Fruit fly (Drosophila melanogaster) whole organism, prepupa: ENCODE measurements around the gene Mst84B.
A peak's percentile ranks its signal among the peaks of the same experiment; 100 is the strongest.

Source experiments
- Blimp-1 ChIP-seq: fragments of 200-800 bp; sonication (Bioruptor generic); optimal IDR thresholded peaks from 3 replicates; lab custom pipeline; 2017; ENCODE audit warnings: missing biosample characterization, missing genetic modification characterization, mild to moderate bottlenecking, moderate library complexity, missing genetic modification reagents
- CG10669 ChIP-seq: fragments of 200-800 bp; sonication (Bioruptor generic); optimal IDR thresholded peaks from 3 replicates; lab custom pipeline; 2018; ENCODE audit warnings: missing biosample characterization, mild to moderate bottlenecking, missing genetic modification characterization, moderate library complexity
- CG11762 ChIP-seq: fragments of 200-800 bp; sonication (Bioruptor generic); optimal IDR thresholded peaks from 3 replicates; lab custom pipeline; 2016; ENCODE audit warnings: missing biosample characterization, missing genetic modification characterization; ENCODE audit not compliant: insufficient read depth
- CG3032 ChIP-seq: fragments of 200-800 bp; optimal IDR thresholded peaks from 2 replicates; lab custom pipeline; 2019; ENCODE audit warnings: missing biosample characterization, mild to moderate bottlenecking, missing genetic modification characterization, moderate library complexity
- CG31627 ChIP-seq: fragments of 200-800 bp; sonication (Bioruptor generic); optimal IDR thresholded peaks from 3 replicates; lab custom pipeline; 2016; ENCODE audit warnings: missing biosample characterization, missing genetic modification characterization
- CG4318 ChIP-seq: fragments of 200-800 bp; sonication (Bioruptor generic); optimal IDR thresholded peaks from 3 replicates; lab custom pipeline; 2017; ENCODE audit warnings: missing biosample characterization, mild to moderate bottlenecking, missing genetic modification characterization
- CG6276 ChIP-seq: fragments of 200-800 bp; sonication (Bioruptor generic); optimal IDR thresholded peaks from 2 replicates; lab custom pipeline; 2017; ENCODE audit warnings: missing biosample characterization, mild to moderate bottlenecking, missing genetic modification characterization
- CG6792 ChIP-seq: fragments of 200-800 bp; sonication (Bioruptor generic); optimal IDR thresholded peaks from 3 replicates; lab custom pipeline; 2016; ENCODE audit warnings: missing biosample characterization, missing genetic modification characterization
- CG6854 ChIP-seq: fragments of 200-800 bp; sonication (Bioruptor generic); optimal IDR thresholded peaks from 2 replicates; lab custom pipeline; 2017; ENCODE audit warnings: missing biosample characterization, mild to moderate bottlenecking, missing genetic modification characterization
- CG7368 ChIP-seq: fragments of 200-800 bp; sonication (Bioruptor generic); optimal IDR thresholded peaks from 3 replicates; lab custom pipeline; 2016; ENCODE audit warnings: missing biosample characterization, missing genetic modification characterization
- CG8319 ChIP-seq: fragments of 200-800 bp; sonication (Bioruptor generic); optimal IDR thresholded peaks from 3 replicates; lab custom pipeline; 2016; ENCODE audit warnings: missing biosample characterization, missing genetic modification characterization
- CG8632 ChIP-seq: fragments of 200-800 bp; sonication (Bioruptor generic); optimal IDR thresholded peaks from 3 replicates; lab custom pipeline; 2016; ENCODE audit warnings: missing biosample characterization, missing genetic modification characterization
- Eip75B ChIP-seq: fragments of 200-800 bp; sonication (Bioruptor generic); optimal IDR thresholded peaks from 3 replicates; lab custom pipeline; 2016; ENCODE audit warnings: missing biosample characterization, missing genetic modification characterization
- Eip78C ChIP-seq: fragments of 200-800 bp; sonication (Bioruptor generic); peaks from one replicate; lab custom pipeline; 2016; ENCODE audit warnings: missing biosample characterization, missing genetic modification characterization
- Eip93F ChIP-seq: fragments of 200-800 bp; sonication (Bioruptor generic); optimal IDR thresholded peaks from 2 replicates; lab custom pipeline; 2016; ENCODE audit warnings: missing biosample characterization, mild to moderate bottlenecking, missing genetic modification characterization
- Ets21C ChIP-seq: fragments of 200-800 bp; sonication (Bioruptor generic); optimal IDR thresholded peaks from 3 replicates; lab custom pipeline; 2016; ENCODE audit warnings: missing biosample characterization, missing genetic modification characterization
- Ets96B ChIP-seq: fragments of 200-800 bp; optimal IDR thresholded peaks from 2 replicates; lab custom pipeline; 2019; ENCODE audit warnings: missing biosample characterization, mild to moderate bottlenecking, missing genetic modification characterization, moderate library complexity
- Gug ChIP-seq: fragments of 200-800 bp; sonication (Bioruptor generic); IDR thresholded peaks from 2 replicates; pipeline ENCODE4 v1.3.6; 2022; ENCODE audit warnings: missing biosample characterization, missing genetic modification characterization
- Hr39 ChIP-seq: fragments of 200-800 bp; sonication (Bioruptor generic); optimal IDR thresholded peaks from 2 replicates; lab custom pipeline; 2016; ENCODE audit warnings: missing biosample characterization, missing genetic modification characterization
- Hr4 ChIP-seq: fragments of 200-800 bp; sonication (Bioruptor generic); optimal IDR thresholded peaks from 3 replicates; lab custom pipeline; 2016; ENCODE audit warnings: missing biosample characterization, missing genetic modification characterization
- OdsH ChIP-seq: fragments of 200-800 bp; sonication (Bioruptor generic); optimal IDR thresholded peaks from 3 replicates; lab custom pipeline; 2016; ENCODE audit warnings: missing biosample characterization, missing genetic modification characterization
- Smox ChIP-seq: fragments of 200-800 bp; sonication (Bioruptor generic); optimal IDR thresholded peaks from 3 replicates; lab custom pipeline; 2016; ENCODE audit warnings: missing biosample characterization, missing genetic modification characterization
- acj6 ChIP-seq: fragments of 200-800 bp; sonication (Bioruptor generic); optimal IDR thresholded peaks from 3 replicates; lab custom pipeline; 2016; ENCODE audit warnings: missing biosample characterization, missing genetic modification characterization
- cyc ChIP-seq: fragments of 200-800 bp; sonication (Bioruptor generic); optimal IDR thresholded peaks from 3 replicates; lab custom pipeline; 2016; ENCODE audit warnings: missing biosample characterization, missing genetic modification characterization
- dsx ChIP-seq: fragments of 200-800 bp; optimal IDR thresholded peaks from 3 replicates; lab custom pipeline; 2019; ENCODE audit warnings: missing biosample characterization, mild to moderate bottlenecking, missing genetic modification characterization, moderate library complexity; ENCODE audit not compliant: poor library complexity, severe bottlenecking
- esn ChIP-seq: fragments of 200-800 bp; sonication (Bioruptor generic); optimal IDR thresholded peaks from 2 replicates; lab custom pipeline; 2016; ENCODE audit warnings: missing biosample characterization, mild to moderate bottlenecking, missing genetic modification characterization, moderate library complexity
- fd59A ChIP-seq: fragments of 200-800 bp; sonication (Bioruptor generic); optimal IDR thresholded peaks from 2 replicates; lab custom pipeline; 2017; ENCODE audit warnings: missing biosample characterization, mild to moderate bottlenecking, missing genetic modification characterization, missing genetic modification reagents
- fkh ChIP-seq: fragments of 200-800 bp; sonication (Bioruptor generic); optimal IDR thresholded peaks from 3 replicates; lab custom pipeline; 2017; ENCODE audit warnings: missing biosample characterization, mild to moderate bottlenecking, missing genetic modification characterization, moderate library complexity
- net ChIP-seq: fragments of 200-800 bp; sonication (Bioruptor generic); optimal IDR thresholded peaks from 3 replicates; lab custom pipeline; 2016; ENCODE audit warnings: missing biosample characterization, missing genetic modification characterization
- pdm3 ChIP-seq: fragments of 200-800 bp; sonication (Bioruptor generic); optimal IDR thresholded peaks from 3 replicates; lab custom pipeline; 2016; ENCODE audit warnings: missing biosample characterization, missing genetic modification characterization
- salr ChIP-seq, 2 experiments: fragments of 200-800 bp; sonication (Bioruptor generic); optimal IDR thresholded peaks; 3 replicates each; lab custom pipeline; 2016 to 2018; ENCODE audit warnings: missing biosample characterization in 2 of 2, missing genetic modification characterization in 2 of 2, mild to moderate bottlenecking in 1 of 2
- spab ChIP-seq: fragments of 200-800 bp; sonication (Bioruptor generic); optimal IDR thresholded peaks from 2 replicates; lab custom pipeline; 2017; ENCODE audit warnings: missing biosample characterization, mild to moderate bottlenecking, missing genetic modification characterization, missing genetic modification reagents
- ss ChIP-seq, 2 experiments: fragments of 200-800 bp; sonication (Bioruptor generic); optimal IDR thresholded peaks; 2 replicates in 1 of 2; 3 replicates in 1 of 2; lab custom pipeline; 2017 to 2018; ENCODE audit warnings: mild to moderate bottlenecking in 2 of 2, missing biosample characterization in 2 of 2, missing genetic modification characterization in 2 of 2, moderate library complexity in 1 of 2
- svp ChIP-seq: fragments of 200-800 bp; sonication (Bioruptor generic); peaks from one replicate; lab custom pipeline; 2016; ENCODE audit warnings: missing biosample characterization, missing genetic modification characterization
- topi ChIP-seq: fragments of 200-800 bp; sonication (Bioruptor generic); optimal IDR thresholded peaks from 3 replicates; lab custom pipeline; 2016; ENCODE audit warnings: missing biosample characterization, missing genetic modification characterization
- vri ChIP-seq: fragments of 200-800 bp; sonication (Bioruptor generic); optimal IDR thresholded peaks from 3 replicates; lab custom pipeline; 2016; ENCODE audit warnings: missing biosample characterization, mild to moderate bottlenecking, missing genetic modification characterization

Gene Mst84B

dm6 chr3R:7025241-7025640 is 36.7 kb upstream of the Mst84B start (continued):
- TF ChIP-seq ss (GFP tag; optimal IDR thresholded peaks at IDR 0.05; lab: Kevin White, UChicago) (peak; percentile 22 to 26), Eip78C (GFP tag; lab: Kevin White, UChicago) (peak; percentile 83), salr (GFP tag; optimal IDR thresholded peaks at IDR 0.05; lab: Kevin White, UChicago) (peak in 1 of 2 experiments; percentile 21), CG11762 (no peak), Hr39 (peak; percentile 21), vri (GFP tag; lab: Kevin White, UChicago) (no peak), CG6792 (GFP tag; lab: Kevin White, UChicago) (no peak), OdsH (peak; percentile 32), Smox (GFP tag; lab: Kevin White, UChicago) (peak; percentile 27), CG31627 (GFP tag; lab: Kevin White, UChicago) (peak; percentile 21), Ets21C (GFP tag; lab: Kevin White, UChicago) (no peak), fd59A (GFP tag; lab: Kevin White, UChicago) (peak; percentile 63), Hr4 (GFP tag; lab: Kevin White, UChicago) (no peak), CG6276 (no peak)
- TF ChIP-seq, all 60 proteins: peak for 29

- TF ChIP-seq esn (GFP tag; lab: Kevin White, UChicago) (no peak), spab (GFP tag; lab: Kevin White, UChicago) (no peak), Eip78C (GFP tag; lab: Kevin White, UChicago) (no peak), CG8319 (GFP tag; lab: Kevin White, UChicago) (no peak), Eip75B (no peak), net (GFP tag; lab: Kevin White, UChicago) (no peak), CG6792 (GFP tag; lab: Kevin White, UChicago) (no peak), pdm3 (GFP tag; lab: Kevin White, UChicago) (no peak)
- TF ChIP-seq, all 60 proteins: peak for 0
Measured at dm6 chr3R:7028554-7028953, 33.4 kb upstream of the Mst84B start.

dm6 chr3R:7029434-7029833 is 32.5 kb upstream of the Mst84B start:
- TF ChIP-seq CG3032 (tag; lab: Kevin White, UChicago), result no peak
- no peak for TF ChIP-seq svp
- TF ChIP-seq cyc, result no peak
- TF ChIP-seq OdsH, result no peak
- TF ChIP-seq CG8632, result no peak
- no peak for TF ChIP-seq Smox (GFP tag; lab: Kevin White, UChicago)
- TF ChIP-seq topi, result no peak
- no peak for TF ChIP-seq salr (GFP tag; optimal IDR thresholded peaks at IDR 0.05; lab: Kevin White, UChicago)
- TF ChIP-seq net (GFP tag; lab: Kevin White, UChicago), result no peak
- TF ChIP-seq CG8319 (GFP tag; lab: Kevin White, UChicago), result no peak
- TF ChIP-seq Gug (GFP tag; lab: Robert Waterston, UW), result no peak
- TF ChIP-seq pdm3 (GFP tag; lab: Kevin White, UChicago), result no peak
- no peak for TF ChIP-seq dsx (GFP tag; lab: Kevin White, UChicago)

dm6 chr3R:7031553-7031952 is 30.4 kb upstream of the Mst84B start:
- TF ChIP-seq CG7368 (GFP tag; lab: Kevin White, UChicago), result no peak
- no peak for TF ChIP-seq Ets96B (tag; lab: Kevin White, UChicago)
- TF ChIP-seq svp, result no peak
- TF ChIP-seq CG8319 (GFP tag; lab: Kevin White, UChicago), result no peak
- TF ChIP-seq CG6854 (GFP tag; lab: Kevin White, UChicago), result no peak
- no peak for TF ChIP-seq acj6
- no peak for TF ChIP-seq Blimp-1 (GFP tag; lab: Kevin White, UChicago)
- no peak for TF ChIP-seq CG4318 (GFP tag; lab: Kevin White, UChicago)
- no peak for TF ChIP-seq CG10669 (GFP tag; lab: Kevin White, UChicago)
- no peak for TF ChIP-seq vri (GFP tag; lab: Kevin White, UChicago)
- no peak for TF ChIP-seq Eip93F (GFP tag; lab: Kevin White, UChicago)
- TF ChIP-seq salr (GFP tag; optimal IDR thresholded peaks at IDR 0.05; lab: Kevin White, UChicago), result no peak
- no peak for TF ChIP-seq fkh (GFP tag; lab: Kevin White, UChicago)
- TF ChIP-seq esn (GFP tag; lab: Kevin White, UChicago), result no peak
- no peak for TF ChIP-seq dsx (GFP tag; lab: Kevin White, UChicago)
